Fruit fly (Drosophila melanogaster) S2 (cell line): ENCODE measurements around the gene Cpr62Bc.

ENCODE experiments used
- CG8478 ChIP-seq: fragments of >200 bp; optimal IDR thresholded peaks from 2 replicates; lab custom pipeline; 2018
- CTCF ChIP-seq, 2 experiments: fragments of >200 bp; optimal IDR thresholded peaks; 2 replicates each; lab custom pipeline; 2018

dm6 chr3L:1869719-1870118, 27.8 kb upstream of the Cpr62Bc start, which contains the start of gene CG13924:
- no peak for TF ChIP-seq CG8478 (lab: Kevin White, UChicago)
- no peak for TF ChIP-seq CTCF (optimal IDR thresholded peaks at IDR 0.05; lab: Kevin White, UChicago)
